Fruit fly (Drosophila melanogaster): ENCODE data around the gene rtet.
A peak's percentile ranks its signal among the peaks of the same experiment; 100 is the strongest.

rtet gene

dm6 chr3R:21118784-21119183 lies 10.5 kb downstream of the rtet start, which contains the start of gene Bdbt (continued):
- TF ChIP-seq Fer3 (tag; optimal IDR thresholded peaks at IDR 0.05) (peak; percentile 25), mld (GFP tag; IDR thresholded peaks at IDR 0.05; ENCODE audit: partially characterized antibody) (peak; percentile 83), CG34422 (GFP tag; IDR thresholded peaks at IDR 0.05) (peak; percentile 52; the same call in 1 of the 3 replicates), Pdp1 (GFP tag; optimal IDR thresholded peaks at IDR 0.05) (peak; percentile 13 to 94), CG3847 (GFP tag; IDR thresholded peaks at IDR 0.05) (peak; percentile 52), chinmo (GFP tag; IDR thresholded peaks at IDR 0.05; ENCODE audit: partially characterized antibody) (peak; percentile 90), CG12391 (tag; optimal IDR thresholded peaks at IDR 0.05) (no peak), Gsc (GFP tag; IDR thresholded peaks at IDR 0.05) (no peak), CG12104 (GFP tag; optimal IDR thresholded peaks at IDR 0.05) (no peak), ham (GFP tag; IDR thresholded peaks at IDR 0.05) (no peak), gro (GFP tag; optimal IDR thresholded peaks at IDR 0.05) (peak; percentile 60), Opbp (GFP tag; IDR thresholded peaks at IDR 0.05; ENCODE audit: partially characterized antibody) (peak; percentile 73; the same call in 2 of the 3 replicates), ssp (GFP tag; IDR thresholded peaks at IDR 0.05) (peak; percentile 95), Dfd (GFP tag; optimal IDR thresholded peaks at IDR 0.05) (peak in 1 of 2 experiments; percentile 17), lola (GFP tag; optimal IDR thresholded peaks at IDR 0.05) (peak in 1 of 3 experiments; percentile 88), CG30020 (tag; optimal IDR thresholded peaks at IDR 0.05) (peak; percentile 68), D (optimal IDR thresholded peaks at IDR 0.05) (no peak), D (GFP tag; optimal IDR thresholded peaks at IDR 0.05) (no peak), onecut (GFP tag; IDR thresholded peaks at IDR 0.05) (no peak), Med (GFP tag) (peak; percentile 88), HLH4C (GFP tag; IDR thresholded peaks at IDR 0.05; ENCODE audit: partially characterized antibody) (peak; percentile 98), BEAF-32 (GFP tag; optimal IDR thresholded peaks at IDR 0.05) (peak; percentile 25), CG14014 (GFP tag; IDR thresholded peaks at IDR 0.05) (peak; percentile 49; the same call in 1 of the 2 replicates), CG10147 (GFP tag; optimal IDR thresholded peaks at IDR 0.05) (no peak), HLH3B (GFP tag; IDR thresholded peaks at IDR 0.05) (peak; percentile 41), CG7963 (GFP tag; IDR thresholded peaks at IDR 0.05; ENCODE audit: partially characterized antibody) (peak; percentile 96), ato (GFP tag; IDR thresholded peaks at IDR 0.05; ENCODE audit: partially characterized antibody) (peak; percentile 81), tap (tag; optimal IDR thresholded peaks at IDR 0.05) (no peak), Bgb (GFP tag; IDR thresholded peaks at IDR 0.05; ENCODE audit: partially characterized antibody) (peak; percentile 93), p53 (GFP tag; optimal IDR thresholded peaks at IDR 0.05) (no peak), CG9609 (GFP tag; optimal IDR thresholded peaks at IDR 0.05) (peak; percentile 21), sna (GFP tag; IDR thresholded peaks at IDR 0.05; ENCODE audit: partially characterized antibody) (peak; percentile 67), Xbp1 (GFP tag; optimal IDR thresholded peaks at IDR 0.05) (peak; percentile 53), HLHmδ (GFP tag; optimal IDR thresholded peaks at IDR 0.05) (no peak), CG16813 (GFP tag; IDR thresholded peaks at IDR 0.05; ENCODE audit: partially characterized antibody) (peak; percentile 91), Scr (GFP tag; IDR thresholded peaks at IDR 0.05; ENCODE audit: partially characterized antibody) (peak; percentile 68; the same call in 1 of the 2 replicates), CG18619 (GFP tag; optimal IDR thresholded peaks at IDR 0.05) (no peak), Myb (GFP tag; optimal IDR thresholded peaks at IDR 0.05) (peak; percentile 7), bcd (GFP tag; optimal IDR thresholded peaks at IDR 0.05) (peak; percentile 43), dm (GFP tag; optimal IDR thresholded peaks at IDR 0.05) (peak; percentile 34), Antp (GFP tag; optimal IDR thresholded peaks at IDR 0.05) (peak; percentile 39), otp (GFP tag; IDR thresholded peaks at IDR 0.05) (peak; percentile 29; the same call in 1 of the 3 replicates), gt (GFP tag; IDR thresholded peaks at IDR 0.05) (no peak), fd96Cb (tag; optimal IDR thresholded peaks at IDR 0.05) (peak; percentile 21), CG2129 (GFP tag; IDR thresholded peaks at IDR 0.05; ENCODE audit: partially characterized antibody) (no peak), B-H1 (GFP tag; IDR thresholded peaks at IDR 0.05) (0 out of 3 replicates have a peak, but pooled peaks have one; percentile 20), Dll (GFP tag; IDR thresholded peaks at IDR 0.05; ENCODE audit: partially characterized antibody) (peak; percentile 60; the same call in 3 of the 4 replicates), Ssrp (tag; optimal IDR thresholded peaks at IDR 0.05) (peak; percentile 32), CG10654 (GFP tag; optimal IDR thresholded peaks at IDR 0.05) (peak; percentile 11)
